Fruit fly (Drosophila melanogaster) whole organism, adult: ENCODE data around the gene Vps53.

Experiments
- CG5204 ChIP-seq: fragments of 200-800 bp; sonication (Bioruptor generic); optimal IDR thresholded peaks from 2 replicates; lab custom pipeline; 2016; ENCODE audit warnings: missing biosample characterization, missing genetic modification characterization
- cic ChIP-seq: fragments of 200-800 bp; sonication (Bioruptor generic); optimal IDR thresholded peaks from 2 replicates; lab custom pipeline; 2017; ENCODE audit warnings: missing biosample characterization, mild to moderate bottlenecking, missing genetic modification characterization, moderate library complexity

DNA sequence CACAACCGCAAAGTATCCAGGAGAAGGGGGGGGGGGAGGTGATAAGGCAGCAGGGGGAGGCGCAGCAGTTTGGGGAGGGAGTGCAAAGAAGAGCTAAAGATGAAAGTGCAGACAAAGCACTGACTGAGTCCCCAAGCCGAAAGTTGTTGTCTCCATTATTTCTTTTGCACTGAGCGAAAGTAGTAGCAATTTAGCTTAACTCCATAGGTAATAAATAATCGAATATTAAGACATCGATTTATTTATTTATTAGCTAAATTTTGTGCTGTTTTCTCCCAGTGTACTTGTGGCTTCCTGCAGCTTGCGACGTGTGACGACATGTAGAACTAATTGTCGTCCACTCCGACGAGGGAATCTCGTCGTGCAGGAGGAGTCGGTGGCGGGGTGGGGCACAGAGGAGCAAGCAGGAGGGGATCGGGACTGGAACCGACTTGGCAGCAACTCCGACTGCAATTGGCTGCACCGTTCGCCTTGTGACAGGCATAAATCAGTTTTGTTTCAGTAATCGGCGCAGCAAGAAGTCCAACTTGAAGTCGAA is 24.4 kb downstream of the Vps53 start, which contains the start of gene Traf4:
- TF ChIP-seq CG5204 (no peak), cic (GFP tag; lab: Kevin White, UChicago) (no peak)
